Fruit fly (Drosophila melanogaster) whole organism, larva: ENCODE measurements around the gene eag.

Experiments used
- noc ChIP-seq: fragments of 200-800 bp; sonication (Bioruptor generic); optimal IDR thresholded peaks from 3 replicates; lab custom pipeline; 2019; ENCODE audit warnings: missing biosample characterization, mild to moderate bottlenecking, missing genetic modification characterization, moderate library complexity

eag gene

DNA sequence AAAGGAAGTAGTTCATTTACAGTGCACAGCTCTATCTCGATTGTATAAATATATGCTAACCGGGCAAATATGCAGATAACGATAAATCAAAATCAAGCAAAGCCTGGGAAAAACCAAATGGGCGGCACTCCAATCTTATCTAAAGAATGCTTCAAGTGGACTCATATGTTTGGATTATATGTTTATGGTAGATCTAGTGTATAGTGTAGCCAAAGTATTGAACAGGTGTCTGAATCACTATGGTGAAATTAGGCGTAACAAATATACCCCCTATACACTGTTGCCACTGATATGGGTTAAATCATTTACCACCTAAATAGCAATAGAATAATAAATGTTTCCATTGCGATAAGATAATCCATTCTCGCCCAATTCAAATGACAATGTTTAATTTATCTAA lies 8.8 kb upstream of the eag start:
- TF ChIP-seq noc (tag; lab: Kevin White, UChicago), result peak; percentile 59

DNA sequence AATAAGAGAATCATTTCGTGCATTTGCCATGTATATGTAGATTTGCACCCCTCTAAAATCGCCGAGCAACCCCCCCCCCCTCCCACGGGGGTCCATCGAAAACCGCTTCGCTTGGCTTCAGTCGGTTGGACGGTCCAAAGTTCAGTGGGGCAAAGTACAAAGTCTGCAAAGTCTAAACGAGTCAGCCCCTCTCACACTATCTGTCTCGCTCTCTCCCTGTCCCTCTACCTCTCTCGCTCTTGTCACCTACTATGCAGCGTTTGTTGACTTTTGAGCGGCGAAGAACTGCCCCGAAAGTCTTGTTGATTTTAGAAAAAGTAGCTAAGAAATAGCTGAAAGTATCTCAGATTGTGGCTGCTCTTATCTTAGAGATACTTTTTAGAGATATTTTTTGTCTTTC lies 7.9 kb upstream of the eag start:
- TF ChIP-seq noc (tag; lab: Kevin White, UChicago), result peak; percentile 40

DNA sequence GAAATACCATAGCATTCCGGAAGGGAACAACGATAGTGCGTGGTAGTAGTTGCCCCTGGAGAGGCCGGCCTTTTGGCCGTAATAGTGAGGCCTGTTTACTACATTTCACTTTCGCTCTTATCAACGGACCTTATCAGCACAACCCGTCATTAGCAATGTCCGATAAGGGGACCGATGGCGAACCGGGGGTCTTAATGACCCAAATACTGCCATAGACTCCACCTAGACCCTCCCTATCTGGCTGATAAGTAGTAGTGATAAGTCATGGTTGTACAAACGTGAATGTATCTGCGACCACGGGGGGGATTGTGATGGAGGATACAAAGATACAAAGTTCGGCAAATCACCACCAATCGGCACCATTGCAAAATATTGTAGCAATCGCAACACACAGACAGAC lies 6.0 kb upstream of the eag start:
- TF ChIP-seq noc (tag; lab: Kevin White, UChicago), result peak; percentile 38

DNA sequence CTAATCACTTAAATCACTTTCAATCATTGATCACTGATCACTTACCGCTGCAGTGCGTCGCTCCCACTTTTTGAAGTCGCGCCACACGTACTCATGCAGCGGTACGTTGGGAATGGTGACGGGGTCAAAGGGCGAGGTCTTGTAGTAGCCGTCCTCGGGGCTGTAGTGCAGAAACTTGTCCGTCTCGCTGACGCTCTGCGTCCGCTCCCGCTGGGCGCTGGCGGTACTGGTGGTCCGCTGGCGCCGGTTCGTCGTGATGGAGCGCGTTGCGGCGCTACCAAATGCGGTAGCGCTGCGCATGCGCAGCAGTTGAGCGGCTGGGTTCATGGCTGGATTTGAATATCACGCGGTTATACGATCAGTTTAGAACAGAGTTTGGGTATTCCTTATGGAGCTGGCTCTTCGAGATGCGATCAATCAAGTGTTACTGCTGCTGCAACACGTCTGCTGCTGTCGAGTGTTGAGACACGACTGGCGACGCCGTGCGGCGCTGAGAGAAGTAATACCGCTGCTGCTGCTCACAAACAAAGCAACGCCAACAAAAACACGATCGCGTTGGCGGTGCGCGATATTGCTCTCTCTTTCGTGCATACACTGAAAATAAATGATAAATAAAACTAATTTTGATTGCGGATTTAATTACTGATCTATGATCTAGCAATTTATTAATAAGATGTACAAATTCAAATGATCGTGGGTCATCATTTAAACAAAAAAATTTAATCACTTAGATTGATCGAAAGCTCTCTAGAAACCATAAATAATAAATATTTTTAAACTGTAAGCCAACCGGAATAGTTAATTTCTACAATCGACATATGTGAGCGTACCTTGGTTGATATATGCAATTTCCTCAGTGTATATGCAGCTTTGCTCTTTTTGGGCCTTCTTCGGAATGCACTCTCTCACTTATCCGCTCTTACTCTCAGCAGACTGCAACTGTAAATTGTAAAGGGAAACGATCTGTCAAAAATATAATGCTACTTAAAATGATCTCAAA lies 4.7 kb upstream of the eag start:
- peak; percentile 74 for TF ChIP-seq noc (tag; lab: Kevin White, UChicago)

DNA sequence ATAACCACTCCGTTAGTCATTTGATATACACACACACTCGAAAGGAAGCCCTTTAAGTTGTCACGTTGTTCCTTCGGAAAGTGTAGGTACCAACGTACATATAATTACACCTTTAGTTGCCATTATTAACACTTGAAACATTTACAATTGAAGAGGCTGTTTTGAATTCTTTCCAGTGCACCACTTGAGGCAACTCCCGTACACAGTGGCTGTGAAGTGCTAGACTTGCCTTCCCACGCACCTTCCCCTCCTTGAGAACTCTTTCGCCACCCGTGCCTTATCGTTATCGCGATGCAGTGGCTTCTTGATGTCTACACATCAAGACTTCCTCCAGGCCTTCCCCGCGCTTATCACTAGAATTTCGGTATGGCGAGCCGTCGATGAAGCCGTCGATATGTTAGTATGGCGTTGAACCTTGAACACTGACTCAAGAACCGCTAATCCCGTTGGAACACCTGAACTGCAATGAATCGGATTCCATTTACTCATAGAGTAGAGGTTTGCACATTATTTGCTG lies 3.9 kb upstream of the eag start:
- TF ChIP-seq noc (tag; lab: Kevin White, UChicago), result no peak

DNA sequence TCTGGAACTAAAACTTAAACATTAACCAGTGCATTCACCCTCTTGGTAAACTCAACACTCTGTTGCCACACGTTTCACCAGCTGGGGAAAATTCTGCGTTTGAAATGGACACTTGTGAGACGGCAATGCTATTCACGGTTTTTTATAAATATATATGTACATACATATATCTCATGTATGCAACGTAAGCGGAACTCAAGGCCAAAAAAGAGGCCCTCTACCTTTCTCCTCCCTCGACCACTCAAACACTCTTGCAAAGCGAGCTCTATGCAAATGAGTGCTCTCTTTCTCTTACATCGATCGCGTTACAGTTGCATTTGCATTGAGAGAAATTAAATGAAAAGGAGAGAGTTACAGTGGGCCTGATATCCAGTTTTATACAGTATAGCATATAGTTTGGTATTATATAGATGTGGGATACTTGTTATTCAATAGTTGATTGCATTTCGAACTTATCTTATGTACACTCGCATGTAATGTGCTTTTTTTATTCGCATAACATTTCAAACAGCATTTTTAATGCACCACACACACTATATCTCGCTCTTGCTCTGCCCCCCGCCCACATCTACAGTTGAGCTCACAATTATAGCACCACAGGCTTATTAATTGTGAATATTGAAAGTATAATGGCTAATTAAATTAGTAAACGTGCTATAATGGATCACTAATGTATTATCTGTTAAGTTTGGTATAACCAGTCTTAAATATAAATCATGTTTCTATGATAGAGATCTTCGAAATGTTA lies 3.0 kb upstream of the eag start:
- TF ChIP-seq noc (tag; lab: Kevin White, UChicago), result no peak

DNA sequence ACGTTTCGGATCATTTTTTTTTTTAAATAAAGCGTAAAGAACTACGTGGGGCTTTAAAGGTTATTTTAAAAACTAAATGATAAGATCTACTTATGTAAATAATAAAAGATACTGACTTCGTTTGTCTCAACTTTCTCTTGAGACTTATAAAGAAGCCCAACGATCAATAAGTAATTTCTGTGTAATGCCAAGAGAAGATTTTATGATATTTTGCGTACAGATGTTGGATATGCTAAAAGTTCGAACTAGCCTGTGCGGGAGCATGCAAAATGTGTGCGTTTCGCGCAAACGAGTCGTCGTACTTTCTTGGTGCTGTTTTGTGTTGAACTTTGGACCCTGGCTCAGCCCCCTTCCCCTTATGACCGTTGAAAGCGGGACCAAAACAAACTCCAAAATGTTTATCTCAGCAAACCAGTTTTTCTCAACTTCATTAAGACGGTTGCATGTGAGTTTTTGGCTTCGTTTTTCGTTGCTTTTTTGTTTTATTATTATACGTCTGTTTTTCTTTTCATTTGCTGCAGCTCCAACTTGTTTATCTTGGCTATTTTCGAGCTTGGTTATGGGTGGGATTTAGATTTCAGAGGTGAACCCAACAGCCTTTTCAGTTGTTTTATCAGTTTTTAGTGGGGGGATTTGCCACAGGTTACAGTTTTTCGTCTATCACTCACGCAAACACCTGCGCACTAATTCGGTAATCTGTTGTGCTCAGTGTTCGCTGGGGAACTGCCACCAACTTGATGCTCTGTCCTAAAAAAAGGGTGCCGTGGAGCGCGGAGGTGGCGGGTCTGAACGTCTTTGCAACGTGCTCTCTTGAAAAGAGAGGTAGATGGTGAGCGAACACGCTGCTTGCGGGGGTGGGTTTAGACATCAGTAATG lies 2.2 kb upstream of the eag start, which contains the start of gene pdgy:
TSS of gene pdgy (minus strand) at position 688 of the 876 bp plus-strand sequence.
- no peak for TF ChIP-seq noc (tag; lab: Kevin White, UChicago)

DNA sequence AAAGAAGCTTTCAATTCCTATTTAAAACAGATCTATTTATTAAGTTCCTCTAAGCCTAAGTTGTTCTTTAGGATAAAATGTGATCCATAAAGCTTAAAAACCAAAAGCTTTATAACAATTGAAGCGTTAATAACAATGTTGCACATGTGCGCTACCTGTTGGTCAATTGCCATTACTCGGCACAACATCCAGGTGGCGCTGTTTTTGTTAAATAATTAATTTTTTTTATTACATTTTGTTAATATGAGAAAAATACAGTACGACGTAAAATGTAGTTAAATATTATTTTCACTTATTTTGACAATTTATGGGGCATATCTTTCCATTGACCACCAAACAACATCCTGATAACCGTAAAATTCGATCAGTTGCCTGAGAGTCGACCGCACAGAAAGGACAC lies 1.4 kb upstream of the eag start:
- no peak for TF ChIP-seq noc (tag; lab: Kevin White, UChicago)

DNA sequence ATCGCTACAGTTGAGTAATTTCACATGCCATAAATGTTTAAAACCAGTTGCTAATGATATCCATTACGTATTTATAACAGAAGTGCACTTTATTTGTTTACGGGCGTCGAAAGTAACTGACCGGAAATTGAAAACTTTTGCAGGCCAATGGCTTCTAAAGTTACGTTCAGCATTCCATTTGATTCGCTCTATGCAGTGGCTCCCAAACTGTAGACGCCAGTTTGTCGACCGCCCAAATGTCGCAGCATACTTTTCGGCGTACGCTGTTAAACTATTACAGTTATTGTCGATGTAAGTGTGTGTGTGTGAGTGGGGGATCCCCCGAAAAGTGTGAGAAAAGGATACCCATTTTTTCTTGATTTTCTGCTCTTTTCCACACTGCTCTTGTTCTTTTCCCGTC lies 5.6 kb downstream of the eag start:
- TF ChIP-seq noc (tag; lab: Kevin White, UChicago), result no peak

DNA sequence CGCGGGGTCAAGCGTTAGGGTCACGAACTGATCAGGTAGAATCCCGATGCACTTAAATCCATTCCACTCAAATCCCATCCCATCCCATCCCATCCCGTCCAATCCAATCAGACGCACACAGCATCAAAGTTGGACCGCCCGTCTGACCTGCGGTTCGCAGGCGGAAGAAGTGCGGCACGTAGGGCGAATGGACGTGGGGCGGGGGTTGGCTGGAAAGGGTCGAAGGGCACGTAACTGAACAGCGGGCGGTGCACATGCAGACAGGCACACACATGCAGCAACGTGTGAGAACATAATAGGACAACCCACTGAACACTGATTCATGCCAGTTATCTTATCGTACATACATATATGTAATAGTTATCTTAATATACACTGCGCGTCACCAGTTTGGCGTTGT lies 64.1 kb downstream of the eag start:
- no peak for TF ChIP-seq noc (tag; lab: Kevin White, UChicago)

DNA sequence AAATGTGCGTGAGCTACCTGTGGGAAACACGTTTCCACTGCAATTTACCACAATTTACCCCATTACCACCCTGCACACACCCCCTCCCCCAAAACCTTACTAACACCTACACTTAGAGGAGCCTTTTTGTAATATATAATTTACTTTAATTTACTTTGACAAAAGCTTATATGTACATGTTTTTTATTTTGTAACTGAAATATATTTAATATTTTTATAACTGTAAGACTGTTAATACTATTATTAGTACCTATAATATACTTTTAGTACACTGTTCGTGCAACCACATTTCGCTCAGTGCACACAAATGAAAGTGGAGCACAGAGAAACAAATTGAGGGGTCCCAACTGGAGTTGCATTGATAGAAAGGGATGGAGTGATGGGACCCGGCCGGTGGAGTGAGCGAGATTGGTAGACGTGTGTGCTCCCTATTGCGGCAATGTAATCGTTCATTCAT lies 65.8 kb downstream of the eag start:
- no peak for TF ChIP-seq noc (tag; lab: Kevin White, UChicago)

DNA sequence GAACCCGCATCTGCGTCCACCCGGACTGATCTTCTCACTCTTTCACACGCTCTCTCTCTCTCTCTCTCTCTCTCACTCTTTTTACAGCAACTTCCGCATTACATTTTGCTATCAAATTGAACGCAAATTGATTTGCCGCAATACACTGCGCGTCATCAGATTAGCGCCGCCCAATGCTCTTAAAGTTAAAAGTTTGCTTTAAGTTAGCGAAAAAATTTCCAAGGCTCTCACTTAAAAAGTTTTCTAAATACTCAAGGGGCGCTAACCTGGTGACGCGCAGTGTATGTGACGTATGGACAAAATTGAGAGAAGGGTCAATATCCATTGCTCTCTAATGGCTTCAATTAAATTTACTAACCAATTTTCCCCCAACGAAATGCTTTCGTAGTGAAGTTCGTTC lies 66.9 kb downstream of the eag start:
- peak; percentile 22 for TF ChIP-seq noc (tag; lab: Kevin White, UChicago)

DNA sequence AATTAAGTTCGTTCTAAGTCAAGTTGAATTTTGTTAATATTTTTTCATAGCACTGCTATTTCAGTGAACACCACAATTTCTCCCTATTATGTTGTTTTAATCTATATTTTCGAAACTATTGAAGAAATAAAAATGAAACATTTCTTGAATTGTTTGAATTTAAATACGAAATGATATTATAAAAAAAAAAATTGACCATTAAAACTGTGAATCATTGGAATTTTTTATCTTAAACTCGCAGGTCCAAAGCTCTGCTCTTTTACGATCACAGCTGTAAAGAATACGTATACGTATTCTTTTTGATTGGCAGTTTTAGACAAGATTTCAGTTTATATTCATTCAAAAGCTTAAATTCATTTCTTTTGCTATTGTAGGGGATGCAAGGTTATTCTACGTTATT lies 68.1 kb downstream of the eag start:
- TF ChIP-seq noc (tag; lab: Kevin White, UChicago), result no peak

DNA sequence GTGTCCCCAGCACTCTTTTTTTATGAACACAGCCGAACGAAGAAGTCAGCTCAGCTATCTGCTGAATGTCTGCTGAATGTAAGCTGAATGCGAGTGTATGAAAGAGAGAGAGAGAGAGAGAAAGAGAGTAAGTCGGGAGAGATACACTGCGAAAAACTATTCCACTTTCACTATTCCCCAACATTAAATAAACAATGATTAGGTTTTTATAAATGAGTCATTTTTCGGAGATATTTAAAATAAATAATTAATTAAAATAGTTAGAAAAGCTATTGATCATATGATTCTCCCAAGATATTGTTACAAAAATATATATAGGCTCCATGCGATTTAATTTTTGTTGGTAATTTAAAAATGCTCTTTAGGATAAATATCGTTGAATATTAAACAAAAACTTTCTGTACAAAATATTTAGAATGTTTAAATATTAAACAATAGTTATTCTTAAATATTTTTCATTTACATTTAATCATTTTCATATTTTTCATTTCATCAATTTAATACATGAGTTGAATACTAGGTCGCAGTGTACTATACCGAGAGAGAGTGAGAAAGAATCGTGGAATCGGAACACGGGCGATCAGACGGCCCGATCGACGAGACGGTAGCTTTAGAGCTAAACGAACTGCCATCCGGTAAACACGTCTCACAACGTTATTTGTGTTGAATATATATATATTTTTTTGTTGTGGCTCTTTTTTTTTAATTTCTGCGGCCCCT lies 68.7 kb downstream of the eag start, which contains the start of gene be:
TSS of gene be (plus strand) at position 611 of the 720 bp plus-strand sequence.
- TF ChIP-seq noc (tag; lab: Kevin White, UChicago), result peak; percentile 87
